Fruit fly (Drosophila melanogaster): ENCODE data around the gene CG14990.

CG14990 gene

dm6 chr3L:4102496-4103257 lies 9.7 kb downstream of the CG14990 start, which contains the start of gene CG14995 (continued):
- TF ChIP-seq CG1792 (GFP tag; optimal IDR thresholded peaks at IDR 0.05) (no peak), CG4617 (GFP tag; optimal IDR thresholded peaks at IDR 0.05; ENCODE audit: borderline replicate concordance) (peak; percentile 41), fd64A (GFP tag; optimal IDR thresholded peaks at IDR 0.05) (peak; percentile 51), CG6765 (GFP tag; optimal IDR thresholded peaks at IDR 0.05) (peak; percentile 58), unc-4 (GFP tag; IDR thresholded peaks at IDR 0.05; ENCODE audit: partially characterized antibody) (peak; percentile 72), dm (GFP tag; optimal IDR thresholded peaks at IDR 0.05) (no peak), CG14860 (GFP tag; IDR thresholded peaks at IDR 0.05; ENCODE audit: partially characterized antibody) (no peak), CG3281 (GFP tag; optimal IDR thresholded peaks at IDR 0.05) (peak; percentile 44), CG4707 (GFP tag; optimal IDR thresholded peaks at IDR 0.05) (no peak), CG3065 (GFP tag; optimal IDR thresholded peaks at IDR 0.05) (no peak), Abd-B (GFP tag; optimal IDR thresholded peaks at IDR 0.05) (no peak), Vsx1 (GFP tag; optimal IDR thresholded peaks at IDR 0.05) (no peak), repo (GFP tag; optimal IDR thresholded peaks at IDR 0.05) (no peak), CG16779 (GFP tag; IDR thresholded peaks at IDR 0.05) (no peak), Doc2 (GFP tag; IDR thresholded peaks at IDR 0.05) (no peak), Hr39 (optimal IDR thresholded peaks at IDR 0.05) (no peak), Neu2 (GFP tag; optimal IDR thresholded peaks at IDR 0.05; ENCODE audit: borderline replicate concordance) (no peak), Kr (GFP tag; optimal IDR thresholded peaks at IDR 0.05) (no peak), CG15011 (GFP tag; optimal IDR thresholded peaks at IDR 0.05) (no peak), Taf1 (GFP tag; IDR thresholded peaks at IDR 0.05) (no peak), shn (GFP tag; optimal IDR thresholded peaks at IDR 0.05) (no peak), CG2120 (GFP tag; optimal IDR thresholded peaks at IDR 0.05) (no peak), CG2116 (GFP tag; optimal IDR thresholded peaks at IDR 0.05) (peak; percentile 30), Mrtf (GFP tag; IDR thresholded peaks at IDR 0.05) (no peak), Dip3 (GFP tag; optimal IDR thresholded peaks at IDR 0.05) (no peak), en (GFP tag; optimal IDR thresholded peaks at IDR 0.05) (no peak), chif (GFP tag; optimal IDR thresholded peaks at IDR 0.05) (no peak), CG13123 (GFP tag; optimal IDR thresholded peaks at IDR 0.05) (no peak), CG8944 (GFP tag; optimal IDR thresholded peaks at IDR 0.05) (no peak), disco-r (GFP tag; optimal IDR thresholded peaks at IDR 0.05) (no peak), CG11695 (GFP tag; IDR thresholded peaks at IDR 0.05) (peak; percentile 22; the same call in 1 of the 3 replicates), ranshi (GFP tag; IDR thresholded peaks at IDR 0.05) (no peak), GATAe (GFP tag; conservative IDR thresholded peaks at IDR 0.05) (no peak), lilli (GFP tag; optimal IDR thresholded peaks at IDR 0.05) (no peak), CG9876 (GFP tag; optimal IDR thresholded peaks at IDR 0.05) (no peak), p53 (GFP tag; optimal IDR thresholded peaks at IDR 0.05) (no peak), run (tag; optimal IDR thresholded peaks at IDR 0.05) (no peak), CG10462 (GFP tag; optimal IDR thresholded peaks at IDR 0.05) (no peak), bbx (GFP tag; IDR thresholded peaks at IDR 0.05; ENCODE audit: partially characterized antibody) (peak; percentile 51; the same call in 1 of the 2 replicates), CG9727 (GFP tag; optimal IDR thresholded peaks at IDR 0.05) (no peak), HmgZ (tag; optimal IDR thresholded peaks at IDR 0.05) (no peak), E2f1 (GFP tag; IDR thresholded peaks at IDR 0.05) (no peak), CkIIα-i1 (GFP tag; IDR thresholded peaks at IDR 0.05) (no peak), nerfin-1 (tag; optimal IDR thresholded peaks at IDR 0.05) (peak; percentile 97), Hr3 (GFP tag; optimal IDR thresholded peaks at IDR 0.05) (no peak), Hey (tag; optimal IDR thresholded peaks at IDR 0.05) (no peak), CG32532 (GFP tag; IDR thresholded peaks at IDR 0.05) (no peak; the same call in 1 of the 2 replicates), NC2α (GFP tag; optimal IDR thresholded peaks at IDR 0.05) (no peak), Fer3 (tag; optimal IDR thresholded peaks at IDR 0.05) (no peak), ftz-f1 (GFP tag; optimal IDR thresholded peaks at IDR 0.05) (peak; percentile 16), slp2 (GFP tag; optimal IDR thresholded peaks at IDR 0.05) (no peak)

Data from whole organism, embryonic.